Worm (Caenorhabditis elegans) whole organism, midembryonic: ENCODE measurements around the gene B0507.9.

Experiments
- T22C8.4 ChIP-seq: fragments of 200-800 bp; sonication (Bioruptor generic); IDR thresholded peaks from 2 replicates; pipeline ENCODE4 v1.3.6; 2022; ENCODE audit warnings: missing genetic modification characterization, missing compliant biosample characterization
- cog-1 ChIP-seq: sonication (generic microtip); optimal IDR thresholded peaks from 2 replicates; lab custom pipeline; 2016; ENCODE audit warnings: missing genetic modification characterization, missing compliant biosample characterization
- flt-1 ChIP-seq: fragments of 200-800 bp; sonication (Bioruptor generic); IDR thresholded peaks from 2 replicates; pipeline ENCODE4 v1.3.6; 2022; ENCODE audit warnings: missing genetic modification characterization, missing compliant biosample characterization
- med-1 ChIP-seq: sonication (generic microtip); optimal IDR thresholded peaks from 2 replicates; lab custom pipeline; 2017; ENCODE audit warnings: missing genetic modification characterization, mild to moderate bottlenecking, missing compliant biosample characterization, antibody characterized with exemption, missing genetic modification reagents; ENCODE audit not compliant: insufficient read depth
- ref-1 ChIP-seq: fragments of 200-800 bp; sonication (Bioruptor generic); conservative IDR thresholded peaks from 2 replicates; pipeline ENCODE4 v1.3.6; 2022; ENCODE audit warnings: missing genetic modification reagents, missing genetic modification characterization, missing compliant biosample characterization
- tab-1 ChIP-seq: fragments of 200-800 bp; sonication (Bioruptor generic); IDR thresholded peaks from 2 replicates; pipeline ENCODE4 v1.3.6; 2022; ENCODE audit warnings: missing genetic modification characterization, missing compliant biosample characterization
- ztf-23 ChIP-seq: fragments of 200-800 bp; sonication (Bioruptor generic); IDR thresholded peaks from 2 replicates; pipeline ENCODE4 v1.3.6; 2022; ENCODE audit warnings: missing genetic modification reagents, missing genetic modification characterization, missing compliant biosample characterization
- ztf-29 ChIP-seq: fragments of 200-800 bp; sonication (Bioruptor generic); IDR thresholded peaks from 2 replicates; pipeline ENCODE4 v1.3.6; 2022; ENCODE audit warnings: missing genetic modification reagents, missing genetic modification characterization, missing compliant biosample characterization

- TF ChIP-seq T22C8.4 (GFP tag; lab: Robert Waterston, UW) (no peak), med-1 (GFP tag; lab: Kevin White, UChicago) (no peak), tab-1 (GFP tag; lab: Robert Waterston, UW) (no peak), flt-1 (GFP tag; lab: Robert Waterston, UW) (no peak), ztf-23 (GFP tag; lab: Robert Waterston, UW) (no peak), ztf-29 (GFP tag; lab: Robert Waterston, UW) (no peak), cog-1 (no peak), ref-1 (GFP tag; lab: Robert Waterston, UW) (no peak)
Measured at ce11 chrV:8802252-8802651, 36.4 kb upstream of the B0507.9 start.
